Worm (Caenorhabditis elegans) whole organism, L1 larva: ENCODE data around the gene ZK418.5.

Experiments used
- C16A3.4 ChIP-seq: fragments of 150-350 bp; optimal IDR thresholded peaks from 2 replicates; lab custom pipeline; 2014; ENCODE audit warnings: missing biosample characterization, missing genetic modification characterization
- F16B12.6 ChIP-seq: fragments of 150-350 bp; optimal IDR thresholded peaks from 2 replicates; lab custom pipeline; 2014; ENCODE audit warnings: missing biosample characterization, missing genetic modification characterization
- Y116A8C.19 ChIP-seq: sonication (generic microtip); optimal IDR thresholded peaks from 2 replicates; lab custom pipeline; 2016; ENCODE audit warnings: missing compliant biosample characterization, missing genetic modification characterization, borderline replicate concordance
- aha-1 ChIP-seq: fragments of 150-350 bp; optimal IDR thresholded peaks from 2 replicates; lab custom pipeline; 2014; ENCODE audit warnings: missing biosample characterization, missing genetic modification characterization
- alr-1 ChIP-seq: fragments of 200-800 bp; sonication (Bioruptor generic); optimal IDR thresholded peaks from 2 replicates; lab custom pipeline; 2018; ENCODE audit warnings: borderline replicate concordance, mild to moderate bottlenecking, missing genetic modification characterization, missing compliant biosample characterization
- aly-2 ChIP-seq: fragments of 150-350 bp; optimal IDR thresholded peaks from 2 replicates; lab custom pipeline; 2014; ENCODE audit warnings: missing biosample characterization, missing genetic modification characterization
- ama-1 ChIP-seq: fragments of 150-350 bp; optimal IDR thresholded peaks from 2 replicates; lab custom pipeline; 2014
- blmp-1 ChIP-seq: fragments of 150-350 bp; optimal IDR thresholded peaks from 2 replicates; lab custom pipeline; 2014; ENCODE audit warnings: missing biosample characterization, missing genetic modification characterization
- ceh-82 ChIP-seq, 3 experiments: fragments of 150-350 bp in 1 of 3; sonication (generic microtip) in 2 of 3; optimal IDR thresholded peaks; 2 replicates each; lab custom pipeline; 2014 to 2017; ENCODE audit warnings: missing biosample characterization in 3 of 3, missing genetic modification characterization in 3 of 3
- ceh-88 ChIP-seq: fragments of 200-800 bp; sonication (Bioruptor generic); IDR thresholded peaks from 2 replicates; pipeline ENCODE4 v1.3.6; 2022; ENCODE audit warnings: missing genetic modification characterization, missing compliant biosample characterization
- ceh-90 ChIP-seq: sonication (generic microtip); optimal IDR thresholded peaks from 2 replicates; lab custom pipeline; 2016; ENCODE audit warnings: missing genetic modification characterization, missing compliant biosample characterization
- ces-1 ChIP-seq: fragments of 150-350 bp; optimal IDR thresholded peaks from 2 replicates; lab custom pipeline; 2014; ENCODE audit warnings: missing biosample characterization, missing genetic modification reagents, missing genetic modification characterization
- dsc-1 ChIP-seq: sonication (generic microtip); optimal IDR thresholded peaks from 2 replicates; lab custom pipeline; 2016; ENCODE audit warnings: mild to moderate bottlenecking, missing genetic modification characterization, missing compliant biosample characterization
- efl-3 ChIP-seq: fragments of 200-800 bp; sonication (Bioruptor generic); optimal IDR thresholded peaks from 2 replicates; lab custom pipeline; 2018; ENCODE audit warnings: mild to moderate bottlenecking, missing genetic modification characterization, missing compliant biosample characterization
- egl-13 ChIP-seq: sonication (generic microtip); optimal IDR thresholded peaks from 2 replicates; lab custom pipeline; 2016; ENCODE audit warnings: missing genotype, missing genetic modification reagents, missing genetic modification characterization, missing compliant biosample characterization
- egl-27 ChIP-seq, 2 experiments: fragments of 150-350 bp in 1 of 2; sonication (generic microtip); optimal IDR thresholded peaks; 3 replicates each; lab custom pipeline; 2017 to 2018; ENCODE audit warnings: missing biosample characterization in 2 of 2, missing genetic modification characterization in 2 of 2, missing genetic modification reagents in 2 of 2
- elt-3 ChIP-seq, 6 experiments: fragments of 150-350 bp in 1 of 6; sonication (generic microtip); optimal IDR thresholded peaks; 2 replicates each; lab custom pipeline; 2017 to 2018; ENCODE audit warnings: missing biosample characterization in 6 of 6, missing genetic modification characterization in 6 of 6, inconsistent platforms in 1 of 6
- ets-5 ChIP-seq: fragments of 200-800 bp; sonication (Bioruptor generic); IDR thresholded peaks from 2 replicates; pipeline ENCODE4 v1.3.6; 2022; ENCODE audit warnings: missing genetic modification characterization, missing compliant biosample characterization
- fkh-10 ChIP-seq: sonication (generic microtip); optimal IDR thresholded peaks from 2 replicates; lab custom pipeline; 2017; ENCODE audit warnings: missing biosample characterization, missing genetic modification reagents, missing genetic modification characterization
- fkh-4 ChIP-seq: sonication (generic microtip); optimal IDR thresholded peaks from 2 replicates; lab custom pipeline; 2016; ENCODE audit warnings: missing compliant biosample characterization, missing genetic modification characterization, borderline replicate concordance
- fos-1 ChIP-seq: fragments of 150-350 bp; optimal IDR thresholded peaks from 2 replicates; lab custom pipeline; 2014; ENCODE audit warnings: missing biosample characterization, missing genetic modification characterization
- hlh-17 ChIP-seq: fragments of 200-800 bp; sonication (Bioruptor generic); optimal IDR thresholded peaks from 2 replicates; lab custom pipeline; 2018; ENCODE audit warnings: missing genetic modification characterization, mild to moderate bottlenecking, missing compliant biosample characterization, moderate library complexity, borderline replicate concordance
- hlh-4 ChIP-seq: sonication (generic microtip); optimal IDR thresholded peaks from 2 replicates; lab custom pipeline; 2016; ENCODE audit warnings: mild to moderate bottlenecking, missing genetic modification characterization, missing compliant biosample characterization
- isw-1 ChIP-seq: fragments of 200-800 bp; sonication (Bioruptor generic); IDR thresholded peaks from 2 replicates; pipeline ENCODE4 v1.3.6; 2022; ENCODE audit warnings: missing genetic modification characterization, missing compliant biosample characterization
- lin-13 ChIP-seq: fragments of 150-350 bp; optimal IDR thresholded peaks from 2 replicates; lab custom pipeline; 2014; ENCODE audit warnings: missing biosample characterization, missing genetic modification reagents, missing genetic modification characterization
- lin-14 ChIP-seq: fragments of 200-800 bp; sonication (Bioruptor generic); optimal IDR thresholded peaks from 2 replicates; lab custom pipeline; 2018; ENCODE audit warnings: mild to moderate bottlenecking, missing genetic modification characterization, moderate library complexity, missing compliant biosample characterization
- lin-35 ChIP-seq, 2 experiments: fragments of 150-350 bp; optimal IDR thresholded peaks; 2 replicates each; lab custom pipeline; 2014; ENCODE audit warnings: missing biosample characterization in 2 of 2, missing genetic modification characterization in 2 of 2, missing genetic modification reagents in 2 of 2
- lir-3 ChIP-seq: sonication (generic microtip); optimal IDR thresholded peaks from 2 replicates; lab custom pipeline; 2016; ENCODE audit warnings: mild to moderate bottlenecking, missing genetic modification characterization, moderate library complexity, missing compliant biosample characterization; ENCODE audit not compliant: poor library complexity
- lsy-2 ChIP-seq, 2 experiments: fragments of 150-350 bp; optimal IDR thresholded peaks; 2 replicates each; lab custom pipeline; 2014; ENCODE audit warnings: missing biosample characterization in 2 of 2, missing genetic modification characterization in 2 of 2
- mdl-1 ChIP-seq, 2 experiments: fragments of 150-350 bp; optimal IDR thresholded peaks; 2 replicates each; lab custom pipeline; 2014 to 2017; ENCODE audit warnings: missing biosample characterization in 2 of 2, missing genetic modification characterization in 2 of 2, inconsistent platforms in 1 of 2
- mef-2 ChIP-seq: fragments of 150-350 bp; optimal IDR thresholded peaks from 2 replicates; lab custom pipeline; 2014; ENCODE audit warnings: missing biosample characterization, missing genetic modification characterization
- nhr-11 ChIP-seq: fragments of 150-350 bp; optimal IDR thresholded peaks from 2 replicates; lab custom pipeline; 2014; ENCODE audit warnings: missing biosample characterization, missing genetic modification characterization
- nhr-12 ChIP-seq: sonication (generic microtip); optimal IDR thresholded peaks from 2 replicates; lab custom pipeline; 2017; ENCODE audit warnings: missing biosample characterization, missing genetic modification characterization
- nhr-19 ChIP-seq: fragments of 200-800 bp; sonication (Bioruptor generic); conservative IDR thresholded peaks from 2 replicates; pipeline ENCODE4 v1.3.6; 2022; ENCODE audit warnings: missing genetic modification characterization, missing compliant biosample characterization
- nhr-237 ChIP-seq: fragments of 150-350 bp; optimal IDR thresholded peaks from 2 replicates; lab custom pipeline; 2014; ENCODE audit warnings: missing biosample characterization, missing genetic modification characterization
- nhr-28 ChIP-seq: fragments of 150-350 bp; optimal IDR thresholded peaks from 2 replicates; lab custom pipeline; 2014; ENCODE audit warnings: missing biosample characterization, missing genetic modification characterization
- nhr-71 ChIP-seq: sonication (generic microtip); optimal IDR thresholded peaks from 2 replicates; lab custom pipeline; 2016; ENCODE audit warnings: mild to moderate bottlenecking, missing genetic modification characterization, moderate library complexity, missing compliant biosample characterization
- nhr-77 ChIP-seq: fragments of 150-350 bp; optimal IDR thresholded peaks from 2 replicates; lab custom pipeline; 2014; ENCODE audit warnings: missing biosample characterization, missing genetic modification characterization
- nhr-90 ChIP-seq: sonication (generic microtip); optimal IDR thresholded peaks from 2 replicates; lab custom pipeline; 2016; ENCODE audit warnings: mild to moderate bottlenecking, missing genetic modification characterization, missing compliant biosample characterization; ENCODE audit not compliant: poor library complexity
- pag-3 ChIP-seq: sonication (generic microtip); optimal IDR thresholded peaks from 2 replicates; lab custom pipeline; 2017; ENCODE audit warnings: missing genetic modification characterization, mild to moderate bottlenecking, missing compliant biosample characterization, antibody characterized with exemption, borderline replicate concordance; ENCODE audit not compliant: insufficient read depth
- skn-1 ChIP-seq: fragments of 150-350 bp; optimal IDR thresholded peaks from 2 replicates; lab custom pipeline; 2014; ENCODE audit warnings: missing biosample characterization, missing genetic modification characterization
- sox-4 ChIP-seq: sonication (generic microtip); optimal IDR thresholded peaks from 2 replicates; lab custom pipeline; 2016; ENCODE audit warnings: missing genetic modification characterization, missing compliant biosample characterization
- sptf-1 ChIP-seq: fragments of 150-350 bp; optimal IDR thresholded peaks from 2 replicates; lab custom pipeline; 2014; ENCODE audit warnings: missing biosample characterization, missing genetic modification characterization
- swsn-7 ChIP-seq: sonication (generic microtip); optimal IDR thresholded peaks from 2 replicates; lab custom pipeline; 2016; ENCODE audit warnings: missing genetic modification characterization, missing compliant biosample characterization
- tbx-2 ChIP-seq: sonication (generic microtip); optimal IDR thresholded peaks from 2 replicates; lab custom pipeline; 2016; ENCODE audit warnings: missing genetic modification characterization, missing compliant biosample characterization
- tlp-1 ChIP-seq: fragments of 150-350 bp; optimal IDR thresholded peaks from 2 replicates; lab custom pipeline; 2014; ENCODE audit warnings: missing biosample characterization, missing genetic modification characterization
- unc-86 ChIP-seq: sonication (generic microtip); optimal IDR thresholded peaks from 2 replicates; lab custom pipeline; 2016; ENCODE audit warnings: missing genetic modification characterization, missing compliant biosample characterization
- vab-15 ChIP-seq: sonication (generic microtip); optimal IDR thresholded peaks from 2 replicates; lab custom pipeline; 2017; ENCODE audit warnings: missing genotype, mild to moderate bottlenecking, missing genetic modification characterization, missing compliant biosample characterization
- xbp-1 ChIP-seq: sonication (generic microtip); optimal IDR thresholded peaks from 2 replicates; lab custom pipeline; 2016; ENCODE audit warnings: missing genetic modification characterization, missing compliant biosample characterization
- zag-1 ChIP-seq: fragments of 150-350 bp; optimal IDR thresholded peaks from 2 replicates; lab custom pipeline; 2014; ENCODE audit warnings: missing biosample characterization, missing genetic modification characterization
- zip-4 ChIP-seq: fragments of 200-800 bp; sonication (Bioruptor generic); optimal IDR thresholded peaks from 2 replicates; lab custom pipeline; 2018; ENCODE audit warnings: mild to moderate bottlenecking, missing genetic modification characterization, moderate library complexity, missing compliant biosample characterization
- ztf-4 ChIP-seq: fragments of 150-350 bp; optimal IDR thresholded peaks from 2 replicates; lab custom pipeline; 2014; ENCODE audit warnings: missing biosample characterization, missing genetic modification characterization

Gene ZK418.5

ce11 chrIII:7087691-7088323, 14.2 kb upstream of the ZK418.5 start, which contains the start of gene fubl-2:
Gene fubl-2, minus strand, starts transcription at chrIII:7087741.
- TF ChIP-seq tlp-1 (tag; lab: Kevin White, UChicago) (no peak), vab-15 (tag; lab: Kevin White, UChicago) (peak; percentile 51), nhr-90 (peak; percentile 72), F16B12.6 (tag; lab: Kevin White, UChicago) (peak; percentile 0), lir-3 (tag; lab: Kevin White, UChicago) (peak; percentile 86), dsc-1 (tag; lab: Kevin White, UChicago) (peak; percentile 79), aha-1 (no peak), zip-4 (GFP tag; lab: Kevin White, UChicago) (no peak), nhr-28 (tag; lab: Kevin White, UChicago) (no peak), isw-1 (GFP tag; lab: Robert Waterston, UW) (peak; percentile 46), zag-1 (tag; lab: Kevin White, UChicago) (no peak), lin-35 (GFP tag; optimal IDR thresholded peaks at IDR 0.05; lab: Kevin White, UChicago) (peak; percentile 53 to 69), sox-4 (tag; lab: Kevin White, UChicago) (peak; percentile 67), elt-3 (tag; optimal IDR thresholded peaks at IDR 0.05; lab: Kevin White, UChicago) (peak in 1 of 6 experiments; percentile 38), hlh-17 (GFP tag; lab: Kevin White, UChicago) (no peak), fkh-10 (GFP tag; lab: Kevin White, UChicago) (no peak), mdl-1 (tag; optimal IDR thresholded peaks at IDR 0.05; lab: Kevin White, UChicago) (no peak), egl-13 (peak; percentile 73), lsy-2 (tag; optimal IDR thresholded peaks at IDR 0.05; lab: Kevin White, UChicago) (peak; percentile 76 to 77), aly-2 (tag; lab: Kevin White, UChicago) (no peak), nhr-11 (tag; lab: Kevin White, UChicago) (no peak), efl-3 (GFP tag; lab: Kevin White, UChicago) (no peak), pag-3 (tag; lab: Kevin White, UChicago) (no peak), xbp-1 (tag; lab: Kevin White, UChicago) (peak; percentile 74), swsn-7 (tag; lab: Kevin White, UChicago) (peak; percentile 66), nhr-12 (tag; lab: Kevin White, UChicago) (no peak), ets-5 (no peak), skn-1 (tag; lab: Kevin White, UChicago) (peak; percentile 6), blmp-1 (peak; percentile 34), sptf-1 (no peak), lin-14 (peak; percentile 83), hlh-4 (tag; lab: Kevin White, UChicago) (no peak), ceh-82 (tag; optimal IDR thresholded peaks at IDR 0.05; lab: Kevin White, UChicago) (peak; percentile 12 to 45 (median 20)), tbx-2 (tag; lab: Kevin White, UChicago) (peak; percentile 67), ceh-90 (tag; lab: Kevin White, UChicago) (peak; percentile 52), Y116A8C.19 (tag; lab: Kevin White, UChicago) (no peak), unc-86 (tag; lab: Kevin White, UChicago) (peak; percentile 43), nhr-19 (peak; percentile 62), ama-1 (no peak), ztf-4 (tag; lab: Kevin White, UChicago) (no peak), nhr-77 (tag; lab: Kevin White, UChicago) (peak; percentile 20), lin-13 (peak; percentile 32), ces-1 (GFP tag; lab: Kevin White, UChicago) (no peak), nhr-71 (peak; percentile 83), ceh-88 (GFP tag; lab: Robert Waterston, UW) (no peak), mef-2 (tag; lab: Kevin White, UChicago) (no peak), alr-1 (tag; lab: Kevin White, UChicago) (no peak), fos-1 (peak; percentile 19), fkh-4 (tag; lab: Kevin White, UChicago) (peak; percentile 54), egl-27 (tag; optimal IDR thresholded peaks at IDR 0.05; lab: Kevin White, UChicago) (no peak), C16A3.4 (tag; lab: Kevin White, UChicago) (peak; percentile 43), nhr-237 (tag; lab: Kevin White, UChicago) (no peak)
